Fruit fly (Drosophila melanogaster): Measurements from ENCODE around the gene Nrd1.

- TF ChIP-seq CTCF (optimal IDR thresholded peaks at IDR 0.05) (no peak), CG8478 (optimal IDR thresholded peaks at IDR 0.05) (no peak)
Measured at dm6 chrX:11895141-11895540, 26.4 kb upstream of the Nrd1 start.
